Fruit fly (Drosophila melanogaster) Kc167 (cell line): ENCODE results near the gene CG17193.

ENCODE experiments used
- h ChIP-seq: fragments of >200 bp; optimal IDR thresholded peaks from 3 replicates; lab custom pipeline; 2018; ENCODE audit warnings: missing external identifiers
- insv ChIP-seq: fragments of >200 bp; optimal IDR thresholded peaks from 3 replicates; lab custom pipeline; 2018; ENCODE audit warnings: missing external identifiers
- psq ChIP-seq: fragments of >200 bp; optimal IDR thresholded peaks from 2 replicates; lab custom pipeline; 2017; ENCODE audit warnings: missing external identifiers

dm6 chr3R:20012688-20013087, 43.2 kb downstream of the CG17193 start:
- TF ChIP-seq psq (lab: Kevin White, UChicago) (no peak), insv (lab: Kevin White, UChicago) (no peak), h (lab: Kevin White, UChicago) (no peak)
